Fruit fly (Drosophila melanogaster) whole organism, embryonic: Measurements from ENCODE around the gene CG9514.

Experiments used
- CG11560 ChIP-seq: fragments of 200-800 bp; sonication (Bioruptor generic); IDR thresholded peaks from 3 replicates; pipeline ENCODE4 v1.3.6; 2022; ENCODE audit warnings: missing biosample characterization, missing genetic modification characterization
- CG32767 ChIP-seq: fragments of 200-800 bp; sonication (Bioruptor generic); IDR thresholded peaks from 2 replicates; pipeline ENCODE4 v1.3.6; 2022; ENCODE audit warnings: missing biosample characterization, missing genetic modification characterization
- sna ChIP-seq: fragments of 200-800 bp; sonication (Bioruptor generic); IDR thresholded peaks from 2 replicates; pipeline ENCODE4 v1.3.6; 2022; ENCODE audit warnings: missing biosample characterization, missing genetic modification characterization; ENCODE audit not compliant: partially characterized antibody

- TF ChIP-seq sna (GFP tag; lab: Robert Waterston, UW): no peak
- no peak for TF ChIP-seq CG11560 (tag; lab: Robert Waterston, UW)
- TF ChIP-seq CG32767 (GFP tag; lab: Robert Waterston, UW): no peak
Observed at dm6 chrX:14897592-14897991, 901 bp upstream of the CG9514 start.
